Fruit fly (Drosophila melanogaster): ENCODE results near the gene Ugt307A1.

Gene Ugt307A1

dm6 chr2L:7084410-7084809 is 16.6 kb downstream of the Ugt307A1 start, which contains the start of gene Pvf2:
TSS of gene Pvf2 (minus strand) at chr2L:7084635.
- TF ChIP-seq CG3919 (GFP tag; optimal IDR thresholded peaks at IDR 0.05): peak; percentile 13
- peak; percentile 34 for TF ChIP-seq svp (GFP tag)
- TF ChIP-seq Eip78C (GFP tag): peak; percentile 71
- TF ChIP-seq net (GFP tag; optimal IDR thresholded peaks at IDR 0.05): no peak
- TF ChIP-seq OdsH (GFP tag; optimal IDR thresholded peaks at IDR 0.05): no peak
- TF ChIP-seq CG9139 (GFP tag; optimal IDR thresholded peaks at IDR 0.05): peak; percentile 49
- peak in 1 of 2 experiments; percentile 12 for TF ChIP-seq ss (GFP tag; optimal IDR thresholded peaks at IDR 0.05)
- peak; percentile 25 for TF ChIP-seq dsx (GFP tag; optimal IDR thresholded peaks at IDR 0.05; ENCODE audit: poor library complexity, severe bottlenecking)
- no peak for TF ChIP-seq acj6 (GFP tag; optimal IDR thresholded peaks at IDR 0.05)
- no peak for TF ChIP-seq dac (GFP tag; optimal IDR thresholded peaks at IDR 0.05)
- TF ChIP-seq fd59A (GFP tag; optimal IDR thresholded peaks at IDR 0.05): no peak

dm6 chr2L:7090922-7091321 is 23.1 kb downstream of the Ugt307A1 start:
- TF ChIP-seq vri (GFP tag; optimal IDR thresholded peaks at IDR 0.05): no peak
- no peak for TF ChIP-seq fd59A (GFP tag; optimal IDR thresholded peaks at IDR 0.05)
- TF ChIP-seq CG8119 (GFP tag; IDR thresholded peaks at IDR 0.05): peak; percentile 42; the same call in 1 of the 3 replicates
- TF ChIP-seq svp (GFP tag): peak; percentile 66
- peak; percentile 22 for TF ChIP-seq lz (GFP tag; optimal IDR thresholded peaks at IDR 0.05)
- peak; percentile 3 for TF ChIP-seq CG10631 (GFP tag; optimal IDR thresholded peaks at IDR 0.05)
- TF ChIP-seq fkh (GFP tag; optimal IDR thresholded peaks at IDR 0.05): no peak
- TF ChIP-seq CG11902 (GFP tag; optimal IDR thresholded peaks at IDR 0.05): peak; percentile 3
- peak; percentile 70 for TF ChIP-seq CG6163 (GFP tag; IDR thresholded peaks at IDR 0.05)
- peak; percentile 7 for TF ChIP-seq topi (GFP tag; optimal IDR thresholded peaks at IDR 0.05)
- peak; percentile 12 for TF ChIP-seq Sox15 (GFP tag; optimal IDR thresholded peaks at IDR 0.05)
- TF ChIP-seq CG1621 (tag; optimal IDR thresholded peaks at IDR 0.05): peak; percentile 14
- no peak for TF ChIP-seq CG16779 (tag; optimal IDR thresholded peaks at IDR 0.05)
- TF ChIP-seq Hr4 (GFP tag; optimal IDR thresholded peaks at IDR 0.05): peak; percentile 23
- TF ChIP-seq achi (GFP tag; optimal IDR thresholded peaks at IDR 0.05): peak; percentile 44
- peak; percentile 7 for TF ChIP-seq Blimp-1 (GFP tag; optimal IDR thresholded peaks at IDR 0.05)
- TF ChIP-seq Gug (GFP tag; IDR thresholded peaks at IDR 0.05): no peak
- TF ChIP-seq Ets96B (tag; optimal IDR thresholded peaks at IDR 0.05): peak; percentile 41
- peak; percentile 44 for TF ChIP-seq CG3032 (tag; optimal IDR thresholded peaks at IDR 0.05)
- no peak for TF ChIP-seq spab (GFP tag; optimal IDR thresholded peaks at IDR 0.05)
- peak; percentile 46 for TF ChIP-seq CG3919 (GFP tag; optimal IDR thresholded peaks at IDR 0.05)
- peak; percentile 1 for TF ChIP-seq cyc (GFP tag; optimal IDR thresholded peaks at IDR 0.05)
- no peak for TF ChIP-seq CG9139 (GFP tag; optimal IDR thresholded peaks at IDR 0.05)
- peak; percentile 14 for TF ChIP-seq Hr39 (GFP tag; optimal IDR thresholded peaks at IDR 0.05)
- peak; percentile 52 for TF ChIP-seq CG34406 (GFP tag; optimal IDR thresholded peaks at IDR 0.05)
- peak; percentile 41 for TF ChIP-seq OdsH (GFP tag; optimal IDR thresholded peaks at IDR 0.05)
- no peak for TF ChIP-seq CG7368 (GFP tag; optimal IDR thresholded peaks at IDR 0.05)
- peak; percentile 39 for TF ChIP-seq dsx (GFP tag; optimal IDR thresholded peaks at IDR 0.05; ENCODE audit: poor library complexity, severe bottlenecking)
- TF ChIP-seq Sox102F (GFP tag; optimal IDR thresholded peaks at IDR 0.05): peak; percentile 21
- no peak for TF ChIP-seq Ets21C (GFP tag; optimal IDR thresholded peaks at IDR 0.05)
- TF ChIP-seq dac (GFP tag; optimal IDR thresholded peaks at IDR 0.05): no peak
- no peak for TF ChIP-seq CG11294 (GFP tag; IDR thresholded peaks at IDR 0.05)
- TF ChIP-seq Smox (GFP tag; optimal IDR thresholded peaks at IDR 0.05): peak; percentile 21
- peak; percentile 29 for TF ChIP-seq esn (GFP tag; optimal IDR thresholded peaks at IDR 0.05)
- peak; percentile 42; the same call in 1 of the 3 replicates for TF ChIP-seq eg (GFP tag; IDR thresholded peaks at IDR 0.05)
- TF ChIP-seq CG4318 (GFP tag; optimal IDR thresholded peaks at IDR 0.05): no peak
- TF ChIP-seq fd85E (GFP tag; optimal IDR thresholded peaks at IDR 0.05): no peak
- peak; percentile 20 for TF ChIP-seq CG31627 (GFP tag; optimal IDR thresholded peaks at IDR 0.05)
- peak; percentile 4 for TF ChIP-seq net (GFP tag; optimal IDR thresholded peaks at IDR 0.05)
- TF ChIP-seq CG6276 (GFP tag; optimal IDR thresholded peaks at IDR 0.05): no peak
- no peak for TF ChIP-seq Lpt (GFP tag; optimal IDR thresholded peaks at IDR 0.05)
- TF ChIP-seq CG10669 (GFP tag; optimal IDR thresholded peaks at IDR 0.05): peak; percentile 35
- peak; percentile 31 for TF ChIP-seq CG6792 (GFP tag; optimal IDR thresholded peaks at IDR 0.05)
- TF ChIP-seq CG11762 (GFP tag; optimal IDR thresholded peaks at IDR 0.05; ENCODE audit: insufficient read depth): peak; percentile 26
- TF ChIP-seq Eip75B (GFP tag; optimal IDR thresholded peaks at IDR 0.05): no peak
- peak; percentile 36 for TF ChIP-seq CG32006 (GFP tag; optimal IDR thresholded peaks at IDR 0.05)

All from whole organism, prepupa.